Fruit fly (Drosophila melanogaster) whole organism, prepupa: Measurements from ENCODE around the gene Prps.

ENCODE experiments used
- Hr39 ChIP-seq: fragments of 200-800 bp; sonication (Bioruptor generic); optimal IDR thresholded peaks from 2 replicates; lab custom pipeline; 2016; ENCODE audit warnings: missing biosample characterization, missing genetic modification characterization
- dsx ChIP-seq: fragments of 200-800 bp; optimal IDR thresholded peaks from 3 replicates; lab custom pipeline; 2019; ENCODE audit warnings: missing biosample characterization, mild to moderate bottlenecking, missing genetic modification characterization, moderate library complexity; ENCODE audit not compliant: poor library complexity, severe bottlenecking

dm6 chr3L:9717101-9717500, 20.6 kb upstream of the Prps start:
- no peak for TF ChIP-seq dsx
- no peak for TF ChIP-seq Hr39 (GFP tag; lab: Kevin White, UChicago)
